Worm (Caenorhabditis elegans) whole organism, early embryonic: ENCODE data around the gene R02F11.2.

Source experiments
- B0310.2 ChIP-seq: sonication (generic microtip); optimal IDR thresholded peaks from 2 replicates; lab custom pipeline; 2016; ENCODE audit warnings: mild to moderate bottlenecking, missing genetic modification characterization, missing compliant biosample characterization
- F13C5.2 ChIP-seq: sonication (generic microtip); optimal IDR thresholded peaks from 2 replicates; lab custom pipeline; 2017; ENCODE audit warnings: mild to moderate bottlenecking, missing genetic modification characterization, inconsistent platforms, missing compliant biosample characterization
- aly-1 ChIP-seq: sonication (generic microtip); optimal IDR thresholded peaks from 2 replicates; lab custom pipeline; 2016; ENCODE audit warnings: missing genetic modification characterization, missing compliant biosample characterization
- ama-1 ChIP-seq: fragments of 150-350 bp; optimal IDR thresholded peaks from 2 replicates; lab custom pipeline; 2014
- ceh-13 ChIP-seq: fragments of 200-800 bp; sonication (Bioruptor generic); optimal IDR thresholded peaks from 2 replicates; lab custom pipeline; 2018; ENCODE audit warnings: mild to moderate bottlenecking, missing genetic modification characterization, missing compliant biosample characterization
- ceh-36 ChIP-seq: sonication (generic microtip); optimal IDR thresholded peaks from 2 replicates; lab custom pipeline; 2016; ENCODE audit warnings: missing genetic modification characterization, inconsistent platforms, missing compliant biosample characterization
- ets-7 ChIP-seq: sonication (generic microtip); optimal IDR thresholded peaks from 2 replicates; lab custom pipeline; 2016; ENCODE audit warnings: missing genotype, missing genetic modification characterization, missing compliant biosample characterization
- flt-1 ChIP-seq: fragments of 200-800 bp; sonication (Bioruptor generic); IDR thresholded peaks from 2 replicates; pipeline ENCODE4 v1.3.6; 2022; ENCODE audit warnings: missing genetic modification characterization, missing compliant biosample characterization
- hmbx-1 ChIP-seq: sonication (generic microtip); optimal IDR thresholded peaks from 2 replicates; lab custom pipeline; 2016; ENCODE audit warnings: mild to moderate bottlenecking, missing genetic modification characterization, missing compliant biosample characterization
- hmg-4 ChIP-seq: fragments of 200-800 bp; sonication (Bioruptor generic); optimal IDR thresholded peaks from 2 replicates; lab custom pipeline; 2018; ENCODE audit warnings: mild to moderate bottlenecking, missing genetic modification characterization, missing compliant biosample characterization
- hnd-1 ChIP-seq: sonication (generic microtip); optimal IDR thresholded peaks from 2 replicates; lab custom pipeline; 2016; ENCODE audit warnings: missing genetic modification characterization, missing compliant biosample characterization
- pes-1 ChIP-seq: fragments of 200-800 bp; sonication (Bioruptor generic); IDR thresholded peaks from 2 replicates; pipeline ENCODE4 v1.3.6; 2022; ENCODE audit warnings: missing genetic modification reagents, missing genetic modification characterization, missing compliant biosample characterization
- scrt-1 ChIP-seq: fragments of 200-800 bp; sonication (Bioruptor generic); IDR thresholded peaks from 2 replicates; pipeline ENCODE4 v1.3.6; 2022; ENCODE audit warnings: missing genetic modification characterization, missing compliant biosample characterization
- sea-1 ChIP-seq: fragments of 200-800 bp; sonication (Bioruptor generic); conservative IDR thresholded peaks from 2 replicates; pipeline ENCODE4 v1.3.6; 2022; ENCODE audit warnings: missing genetic modification characterization, missing compliant biosample characterization
- tbx-11 ChIP-seq: fragments of 200-800 bp; sonication (Bioruptor generic); IDR thresholded peaks from 2 replicates; pipeline ENCODE4 v1.3.6; 2022; ENCODE audit warnings: missing genetic modification characterization, missing compliant biosample characterization
- tbx-37 ChIP-seq: fragments of 200-800 bp; sonication (Bioruptor generic); conservative IDR thresholded peaks from 2 replicates; pipeline ENCODE4 v1.3.6; 2022; ENCODE audit warnings: missing genetic modification reagents, missing genetic modification characterization, missing compliant biosample characterization
- tra-4 ChIP-seq: sonication (generic microtip); optimal IDR thresholded peaks from 2 replicates; lab custom pipeline; 2017; ENCODE audit warnings: missing genetic modification characterization, missing compliant biosample characterization

R02F11.2 gene

ce11 chrV:4844591-4844990 is 50.2 kb downstream of the R02F11.2 start, which contains the start of gene abhd-5.2:
abhd-5.2 (plus strand) TSS chrV:4844685.
- no peak for TF ChIP-seq sea-1

ce11 chrV:4846507-4846906 is 52.1 kb downstream of the R02F11.2 start:
- TF ChIP-seq B0310.2 (tag; lab: Kevin White, UChicago), result no peak
- no peak for TF ChIP-seq pes-1 (GFP tag; lab: Robert Waterston, UW)
- no peak for TF ChIP-seq ets-7 (tag; lab: Kevin White, UChicago)
- no peak for TF ChIP-seq ama-1 (lab: Kevin White, UChicago)
- TF ChIP-seq ceh-13 (GFP tag; lab: Kevin White, UChicago), result no peak
- no peak for TF ChIP-seq F13C5.2 (tag; lab: Kevin White, UChicago)
- TF ChIP-seq hmbx-1 (tag; lab: Kevin White, UChicago), result no peak
- TF ChIP-seq hmg-4 (GFP tag; lab: Kevin White, UChicago), result no peak
- no peak for TF ChIP-seq tbx-11
- TF ChIP-seq hnd-1 (tag; lab: Kevin White, UChicago), result no peak
- no peak for TF ChIP-seq tra-4 (tag; lab: Kevin White, UChicago)
- TF ChIP-seq flt-1 (GFP tag; lab: Robert Waterston, UW), result no peak
- TF ChIP-seq aly-1 (tag; lab: Kevin White, UChicago), result no peak
- TF ChIP-seq scrt-1 (GFP tag; lab: Robert Waterston, UW), result no peak
- TF ChIP-seq tbx-37 (GFP tag; lab: Robert Waterston, UW), result no peak
- no peak for TF ChIP-seq sea-1
- no peak for TF ChIP-seq ceh-36 (tag; lab: Kevin White, UChicago)
